Fruit fly (Drosophila melanogaster): ENCODE results near the gene CG7600.

Gene CG7600

dm6 chr3L:11210517-11210916 is at the start of gene CG7600, which contains the start of gene Ube3a (continued):
- TF ChIP-seq kah (GFP tag; optimal IDR thresholded peaks at IDR 0.05): peak; percentile 17
- TF ChIP-seq ken (GFP tag; IDR thresholded peaks at IDR 0.05): no peak
- TF ChIP-seq Hmx (GFP tag; optimal IDR thresholded peaks at IDR 0.05): no peak
- TF ChIP-seq CG18764 (GFP tag; optimal IDR thresholded peaks at IDR 0.05): peak; percentile 8
- peak in 1 of 3 experiments; percentile 22 for TF ChIP-seq lola (GFP tag; optimal IDR thresholded peaks at IDR 0.05)
- TF ChIP-seq dati (GFP tag; IDR thresholded peaks at IDR 0.05): no peak
- TF ChIP-seq Hmr (GFP tag; optimal IDR thresholded peaks at IDR 0.05): peak; percentile 67
- TF ChIP-seq sug (tag; optimal IDR thresholded peaks at IDR 0.05): peak; percentile 66
- TF ChIP-seq CG34224 (GFP tag; IDR thresholded peaks at IDR 0.05; ENCODE audit: partially characterized antibody): peak; percentile 100
- TF ChIP-seq bab2 (GFP tag; optimal IDR thresholded peaks at IDR 0.05): no peak
- no peak for TF ChIP-seq crc (GFP tag; optimal IDR thresholded peaks at IDR 0.05)
- TF ChIP-seq CG10462 (GFP tag; optimal IDR thresholded peaks at IDR 0.05): no peak
- TF ChIP-seq Neu2 (GFP tag; optimal IDR thresholded peaks at IDR 0.05; ENCODE audit: borderline replicate concordance): peak; percentile 24
- no peak for TF ChIP-seq CG32767 (GFP tag; IDR thresholded peaks at IDR 0.05)
- peak; percentile 26 for TF ChIP-seq Fer3 (tag; optimal IDR thresholded peaks at IDR 0.05)
- peak; percentile 75 for TF ChIP-seq Ets97D (GFP tag; optimal IDR thresholded peaks at IDR 0.05)
- peak; percentile 100 for TF ChIP-seq ato (GFP tag; IDR thresholded peaks at IDR 0.05; ENCODE audit: partially characterized antibody)
- peak; percentile 78 for TF ChIP-seq CG13894 (tag; optimal IDR thresholded peaks at IDR 0.05)

- TF ChIP-seq crp (GFP tag; optimal IDR thresholded peaks at IDR 0.05) (peak in 1 of 2 experiments; percentile 51), CG4617 (GFP tag; optimal IDR thresholded peaks at IDR 0.05; ENCODE audit: borderline replicate concordance) (peak; percentile 7), toy (GFP tag; IDR thresholded peaks at IDR 0.05) (no peak), stwl (tag; optimal IDR thresholded peaks at IDR 0.05) (peak; percentile 80), Dp (GFP tag; optimal IDR thresholded peaks at IDR 0.05) (peak; percentile 24), pzg (GFP tag; optimal IDR thresholded peaks at IDR 0.05) (peak; percentile 32), Med (GFP tag) (peak; percentile 63), CG3847 (GFP tag; IDR thresholded peaks at IDR 0.05) (no peak), CG43689 (GFP tag; IDR thresholded peaks at IDR 0.05) (0 out of 2 replicates have a peak, but pooled peaks have one; percentile 22), bcd (GFP tag; optimal IDR thresholded peaks at IDR 0.05) (no peak), CG14667 (GFP tag; IDR thresholded peaks at IDR 0.05) (no peak), Dad (GFP tag; optimal IDR thresholded peaks at IDR 0.05) (no peak), MBD-R2 (GFP tag; IDR thresholded peaks at IDR 0.05) (peak; percentile 69), CG2678 (tag; optimal IDR thresholded peaks at IDR 0.05) (no peak), BEAF-32 (GFP tag; optimal IDR thresholded peaks at IDR 0.05) (no peak), insv (GFP tag; optimal IDR thresholded peaks at IDR 0.05) (peak in 1 of 2 experiments; percentile 90), CG17186 (GFP tag; optimal IDR thresholded peaks at IDR 0.05) (no peak), bigmax (GFP tag; optimal IDR thresholded peaks at IDR 0.05) (no peak), yki (optimal IDR thresholded peaks at IDR 0.05) (no peak), Myb (GFP tag; optimal IDR thresholded peaks at IDR 0.05) (peak; percentile 34), CG9797 (GFP tag; optimal IDR thresholded peaks at IDR 0.05) (peak; percentile 52), gfzf (GFP tag; optimal IDR thresholded peaks at IDR 0.05) (peak; percentile 77), Elba2 (GFP tag; optimal IDR thresholded peaks at IDR 0.05) (peak; percentile 38), Deaf1 (tag; optimal IDR thresholded peaks at IDR 0.05) (no peak), bab2 (GFP tag; optimal IDR thresholded peaks at IDR 0.05) (no peak), zfh1 (GFP tag; IDR thresholded peaks at IDR 0.05) (no peak), dmrt11E (tag; optimal IDR thresholded peaks at IDR 0.05) (no peak), CG13287 (GFP tag; IDR thresholded peaks at IDR 0.05; ENCODE audit: partially characterized antibody) (peak; percentile 33; the same call in 1 of the 2 replicates), MESR4 (GFP tag; optimal IDR thresholded peaks at IDR 0.05) (peak; percentile 23), E2f2 (GFP tag; IDR thresholded peaks at IDR 0.05) (peak; percentile 30; the same call in 1 of the 2 replicates), Neu2 (GFP tag; optimal IDR thresholded peaks at IDR 0.05; ENCODE audit: borderline replicate concordance) (peak; percentile 95), bbx (GFP tag; IDR thresholded peaks at IDR 0.05; ENCODE audit: partially characterized antibody) (peak; percentile 13; the same call in 1 of the 2 replicates)
Observed at dm6 chr3L:11164899-11165298, 45.7 kb upstream of the CG7600 start, which contains the start of gene Alg10. TSS of gene Alg10 (plus strand) at chr3L:11164971.
